Worm (Caenorhabditis elegans) whole organism, L3 larva: ENCODE results near the gene lurp-4.

ENCODE experiments used
- ceh-16 ChIP-seq: sonication (generic microtip); optimal IDR thresholded peaks from 2 replicates; lab custom pipeline; 2017; ENCODE audit warnings: missing biosample characterization, missing genetic modification characterization
- elt-1 ChIP-seq: fragments of 150-350 bp; optimal IDR thresholded peaks from 2 replicates; lab custom pipeline; 2014; ENCODE audit warnings: missing biosample characterization, missing genetic modification characterization
- elt-2 ChIP-seq: sonication (generic microtip); optimal IDR thresholded peaks from 2 replicates; lab custom pipeline; 2016; ENCODE audit warnings: missing genetic modification reagents, mild to moderate bottlenecking, missing genetic modification characterization, missing compliant biosample characterization
- elt-3 ChIP-seq, 3 experiments: fragments of 150-350 bp in 1 of 3; sonication (generic microtip) in 2 of 3; optimal IDR thresholded peaks; 2 replicates in 2 of 3; 4 replicates in 1 of 3; lab custom pipeline; 2014 to 2017; ENCODE audit warnings: missing biosample characterization in 3 of 3, missing genetic modification characterization in 3 of 3
- eor-1 ChIP-seq, 2 experiments: fragments of 150-350 bp; optimal IDR thresholded peaks; 2 replicates each; lab custom pipeline; 2014 to 2018; ENCODE audit warnings: missing biosample characterization in 2 of 2, missing genetic modification characterization in 2 of 2
- nhr-11 ChIP-seq: fragments of 150-350 bp; optimal IDR thresholded peaks from 2 replicates; lab custom pipeline; 2014; ENCODE audit warnings: missing biosample characterization, missing genetic modification characterization
- nhr-25 ChIP-seq: sonication (generic microtip); optimal IDR thresholded peaks from 2 replicates; lab custom pipeline; 2017; ENCODE audit warnings: missing biosample characterization, missing genetic modification characterization
- nhr-43 ChIP-seq: sonication (generic microtip); optimal IDR thresholded peaks from 2 replicates; lab custom pipeline; 2016; ENCODE audit warnings: mild to moderate bottlenecking, missing genetic modification characterization, missing compliant biosample characterization; ENCODE audit not compliant: poor library complexity, severe bottlenecking
- zag-1 ChIP-seq: fragments of 150-350 bp; optimal IDR thresholded peaks from 2 replicates; lab custom pipeline; 2014; ENCODE audit warnings: missing biosample characterization, missing genetic modification characterization
- ztf-11 ChIP-seq: fragments of 150-350 bp; optimal IDR thresholded peaks from 2 replicates; lab custom pipeline; 2014; ENCODE audit warnings: missing biosample characterization, missing genetic modification characterization

DNA sequence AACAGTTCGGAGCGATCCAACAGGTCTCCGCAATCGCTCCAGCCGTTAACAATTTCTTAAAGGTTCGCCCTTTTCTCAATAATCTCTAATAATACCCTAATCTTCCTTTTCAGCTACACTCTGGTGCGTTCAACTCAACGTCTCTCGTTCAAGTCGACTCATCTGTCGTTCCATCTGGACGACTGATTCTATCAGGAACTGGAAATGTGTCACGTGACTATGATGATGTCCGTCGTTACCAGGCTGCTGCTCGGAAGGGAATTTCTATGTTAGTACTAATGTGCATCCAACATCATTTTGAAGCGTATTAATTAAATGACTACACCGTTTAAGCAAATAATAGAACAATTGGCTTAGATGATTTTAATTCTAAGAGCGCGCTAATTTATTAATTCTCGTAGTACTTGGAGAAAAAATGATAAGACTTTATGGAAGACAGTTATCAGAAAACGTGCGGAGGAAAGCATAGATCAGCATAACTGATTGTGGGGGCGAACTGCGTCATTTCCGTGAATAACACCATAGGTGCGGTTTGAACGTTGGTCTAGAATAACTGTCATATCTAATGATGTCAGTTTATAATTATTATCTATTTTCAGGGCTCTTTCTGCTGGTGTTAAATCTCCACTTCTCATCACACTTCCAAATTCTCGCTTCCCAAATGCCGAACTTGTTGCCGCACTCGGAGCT is 48.5 kb upstream of the lurp-4 start:
- TF ChIP-seq nhr-25 (tag; lab: Kevin White, UChicago) (no peak), eor-1 (tag; optimal IDR thresholded peaks at IDR 0.05; lab: Kevin White, UChicago) (no peak), elt-3 (tag; optimal IDR thresholded peaks at IDR 0.05; lab: Kevin White, UChicago) (no peak), elt-2 (peak; percentile 77), ceh-16 (tag; lab: Kevin White, UChicago) (no peak), nhr-43 (no peak), nhr-11 (no peak), elt-1 (tag; lab: Kevin White, UChicago) (no peak), ztf-11 (no peak), zag-1 (no peak)
